Worm (Caenorhabditis elegans): ENCODE measurements around the gene ift-43.

ce11 chrII:5702611-5703192, 42.1 kb upstream of the ift-43 start:
- TF ChIP-seq R02D3.7 (tag; optimal IDR thresholded peaks at IDR 0.05) (no peak), egl-27 (tag; optimal IDR thresholded peaks at IDR 0.05) (no peak), fos-1 (tag; optimal IDR thresholded peaks at IDR 0.05) (no peak), hmg-1.1 (GFP tag; IDR thresholded peaks at IDR 0.05) (no peak), pqm-1 (tag; optimal IDR thresholded peaks at IDR 0.05) (no peak), lin-29 (GFP tag; IDR thresholded peaks at IDR 0.05) (no peak), hlh-30 (tag; optimal IDR thresholded peaks at IDR 0.05; ENCODE audit: insufficient read depth) (no peak), snpc-4 (tag; optimal IDR thresholded peaks at IDR 0.05) (no peak)
